Worm (Caenorhabditis elegans) whole organism, midembryonic: ENCODE results near the gene C50F7.9.

Source experiments
- cog-1 ChIP-seq: sonication (generic microtip); optimal IDR thresholded peaks from 2 replicates; lab custom pipeline; 2016; ENCODE audit warnings: missing genetic modification characterization, missing compliant biosample characterization
- flt-1 ChIP-seq: fragments of 200-800 bp; sonication (Bioruptor generic); IDR thresholded peaks from 2 replicates; pipeline ENCODE4 v1.3.6; 2022; ENCODE audit warnings: missing genetic modification characterization, missing compliant biosample characterization
- klf-2 ChIP-seq: fragments of 200-800 bp; sonication (Bioruptor generic); conservative IDR thresholded peaks from 2 replicates; pipeline ENCODE4 v1.3.6; 2022; ENCODE audit warnings: missing genetic modification reagents, missing genetic modification characterization, missing compliant biosample characterization
- ref-1 ChIP-seq: fragments of 200-800 bp; sonication (Bioruptor generic); conservative IDR thresholded peaks from 2 replicates; pipeline ENCODE4 v1.3.6; 2022; ENCODE audit warnings: missing genetic modification reagents, missing genetic modification characterization, missing compliant biosample characterization
- tab-1 ChIP-seq: fragments of 200-800 bp; sonication (Bioruptor generic); IDR thresholded peaks from 2 replicates; pipeline ENCODE4 v1.3.6; 2022; ENCODE audit warnings: missing genetic modification characterization, missing compliant biosample characterization
- ztf-23 ChIP-seq: fragments of 200-800 bp; sonication (Bioruptor generic); IDR thresholded peaks from 2 replicates; pipeline ENCODE4 v1.3.6; 2022; ENCODE audit warnings: missing genetic modification reagents, missing genetic modification characterization, missing compliant biosample characterization
- ztf-29 ChIP-seq: fragments of 200-800 bp; sonication (Bioruptor generic); IDR thresholded peaks from 2 replicates; pipeline ENCODE4 v1.3.6; 2022; ENCODE audit warnings: missing genetic modification reagents, missing genetic modification characterization, missing compliant biosample characterization

- TF ChIP-seq klf-2 (no peak), ref-1 (no peak), cog-1 (no peak), flt-1 (GFP tag; lab: Robert Waterston, UW) (no peak), ztf-29 (GFP tag; lab: Robert Waterston, UW) (no peak), tab-1 (GFP tag; lab: Robert Waterston, UW) (no peak), ztf-23 (no peak)
Measured at ce11 chrIV:7734173-7734572, 2.3 kb upstream of the C50F7.9 start.
